Worm (Caenorhabditis elegans) whole organism, early embryonic: Measurements from ENCODE around the gene Y39G8B.10.

Experiments
- B0310.2 ChIP-seq: sonication (generic microtip); optimal IDR thresholded peaks from 2 replicates; lab custom pipeline; 2016; ENCODE audit warnings: mild to moderate bottlenecking, missing genetic modification characterization, missing compliant biosample characterization
- F13C5.2 ChIP-seq: sonication (generic microtip); optimal IDR thresholded peaks from 2 replicates; lab custom pipeline; 2017; ENCODE audit warnings: mild to moderate bottlenecking, missing genetic modification characterization, inconsistent platforms, missing compliant biosample characterization
- aly-1 ChIP-seq: sonication (generic microtip); optimal IDR thresholded peaks from 2 replicates; lab custom pipeline; 2016; ENCODE audit warnings: missing genetic modification characterization, missing compliant biosample characterization
- ama-1 ChIP-seq: fragments of 150-350 bp; optimal IDR thresholded peaks from 2 replicates; lab custom pipeline; 2014
- ceh-13 ChIP-seq: fragments of 200-800 bp; sonication (Bioruptor generic); optimal IDR thresholded peaks from 2 replicates; lab custom pipeline; 2018; ENCODE audit warnings: mild to moderate bottlenecking, missing genetic modification characterization, missing compliant biosample characterization
- ceh-36 ChIP-seq: sonication (generic microtip); optimal IDR thresholded peaks from 2 replicates; lab custom pipeline; 2016; ENCODE audit warnings: missing genetic modification characterization, inconsistent platforms, missing compliant biosample characterization
- ets-7 ChIP-seq: sonication (generic microtip); optimal IDR thresholded peaks from 2 replicates; lab custom pipeline; 2016; ENCODE audit warnings: missing genotype, missing genetic modification characterization, missing compliant biosample characterization
- flt-1 ChIP-seq: fragments of 200-800 bp; sonication (Bioruptor generic); IDR thresholded peaks from 2 replicates; pipeline ENCODE4 v1.3.6; 2022; ENCODE audit warnings: missing genetic modification characterization, missing compliant biosample characterization
- hmbx-1 ChIP-seq: sonication (generic microtip); optimal IDR thresholded peaks from 2 replicates; lab custom pipeline; 2016; ENCODE audit warnings: mild to moderate bottlenecking, missing genetic modification characterization, missing compliant biosample characterization
- hmg-4 ChIP-seq: fragments of 200-800 bp; sonication (Bioruptor generic); optimal IDR thresholded peaks from 2 replicates; lab custom pipeline; 2018; ENCODE audit warnings: mild to moderate bottlenecking, missing genetic modification characterization, missing compliant biosample characterization
- hnd-1 ChIP-seq: sonication (generic microtip); optimal IDR thresholded peaks from 2 replicates; lab custom pipeline; 2016; ENCODE audit warnings: missing genetic modification characterization, missing compliant biosample characterization
- pes-1 ChIP-seq: fragments of 200-800 bp; sonication (Bioruptor generic); IDR thresholded peaks from 2 replicates; pipeline ENCODE4 v1.3.6; 2022; ENCODE audit warnings: missing genetic modification reagents, missing genetic modification characterization, missing compliant biosample characterization
- scrt-1 ChIP-seq: fragments of 200-800 bp; sonication (Bioruptor generic); IDR thresholded peaks from 2 replicates; pipeline ENCODE4 v1.3.6; 2022; ENCODE audit warnings: missing genetic modification characterization, missing compliant biosample characterization
- sea-1 ChIP-seq: fragments of 200-800 bp; sonication (Bioruptor generic); conservative IDR thresholded peaks from 2 replicates; pipeline ENCODE4 v1.3.6; 2022; ENCODE audit warnings: missing genetic modification characterization, missing compliant biosample characterization
- tbx-11 ChIP-seq: fragments of 200-800 bp; sonication (Bioruptor generic); IDR thresholded peaks from 2 replicates; pipeline ENCODE4 v1.3.6; 2022; ENCODE audit warnings: missing genetic modification characterization, missing compliant biosample characterization
- tbx-37 ChIP-seq: fragments of 200-800 bp; sonication (Bioruptor generic); conservative IDR thresholded peaks from 2 replicates; pipeline ENCODE4 v1.3.6; 2022; ENCODE audit warnings: missing genetic modification reagents, missing genetic modification characterization, missing compliant biosample characterization
- tra-4 ChIP-seq: sonication (generic microtip); optimal IDR thresholded peaks from 2 replicates; lab custom pipeline; 2017; ENCODE audit warnings: missing genetic modification characterization, missing compliant biosample characterization

Gene Y39G8B.10

DNA sequence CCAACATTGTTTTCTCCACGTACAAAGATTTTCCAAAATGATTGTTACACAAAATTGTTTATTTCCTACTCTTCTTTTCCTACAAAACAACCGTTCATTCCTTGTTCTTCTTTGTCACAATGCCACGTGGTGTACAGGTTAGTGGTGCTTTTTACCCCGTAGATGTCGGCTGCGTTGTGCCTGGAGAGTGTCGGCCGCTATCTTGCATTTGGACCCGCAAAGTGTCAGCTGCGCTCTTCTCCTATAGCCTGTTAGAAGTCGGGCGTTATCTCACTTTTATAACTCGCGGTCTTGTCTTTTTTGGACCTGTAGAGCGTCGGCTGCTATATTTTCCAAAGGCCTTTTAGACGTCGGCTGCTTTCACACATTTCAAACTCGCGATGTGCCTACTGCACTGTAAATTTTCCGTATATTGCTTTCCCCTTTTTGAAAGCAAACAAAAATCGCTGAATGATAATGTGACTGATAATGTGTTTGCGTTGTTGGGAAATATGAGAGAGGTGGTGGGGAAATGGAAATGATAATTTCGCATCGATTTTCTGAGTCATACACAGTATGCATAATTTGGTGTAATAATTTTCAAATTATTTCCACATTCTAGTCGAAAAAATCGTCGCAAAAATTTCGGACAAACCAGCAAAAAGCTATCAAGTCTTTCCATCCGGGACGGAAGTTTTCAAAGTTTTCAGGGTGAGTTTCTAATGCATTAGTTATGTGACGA lies 27.9 kb upstream of the Y39G8B.10 start, which contains the start of gene F01D5.8:
F01D5.8 (plus strand) TSS at position 51 of the 721 bp plus-strand sequence.
- no peak for TF ChIP-seq ceh-36 (tag; lab: Kevin White, UChicago)
- no peak for TF ChIP-seq ets-7 (tag; lab: Kevin White, UChicago)
- TF ChIP-seq F13C5.2, result no peak
- no peak for TF ChIP-seq sea-1 (GFP tag; lab: Robert Waterston, UW)
- TF ChIP-seq pes-1 (GFP tag; lab: Robert Waterston, UW), result no peak
- TF ChIP-seq hmbx-1, result no peak
- no peak for TF ChIP-seq flt-1 (GFP tag; lab: Robert Waterston, UW)
- TF ChIP-seq tbx-37 (GFP tag; lab: Robert Waterston, UW), result no peak
- no peak for TF ChIP-seq ceh-13 (GFP tag; lab: Kevin White, UChicago)
- no peak for TF ChIP-seq hnd-1 (tag; lab: Kevin White, UChicago)
- TF ChIP-seq scrt-1 (GFP tag; lab: Robert Waterston, UW), result no peak
- TF ChIP-seq B0310.2, result no peak
- TF ChIP-seq tra-4 (tag; lab: Kevin White, UChicago), result no peak
- no peak for TF ChIP-seq hmg-4
- TF ChIP-seq ama-1 (lab: Kevin White, UChicago), result no peak
- no peak for TF ChIP-seq aly-1
- no peak for TF ChIP-seq tbx-11 (GFP tag; lab: Robert Waterston, UW)

DNA sequence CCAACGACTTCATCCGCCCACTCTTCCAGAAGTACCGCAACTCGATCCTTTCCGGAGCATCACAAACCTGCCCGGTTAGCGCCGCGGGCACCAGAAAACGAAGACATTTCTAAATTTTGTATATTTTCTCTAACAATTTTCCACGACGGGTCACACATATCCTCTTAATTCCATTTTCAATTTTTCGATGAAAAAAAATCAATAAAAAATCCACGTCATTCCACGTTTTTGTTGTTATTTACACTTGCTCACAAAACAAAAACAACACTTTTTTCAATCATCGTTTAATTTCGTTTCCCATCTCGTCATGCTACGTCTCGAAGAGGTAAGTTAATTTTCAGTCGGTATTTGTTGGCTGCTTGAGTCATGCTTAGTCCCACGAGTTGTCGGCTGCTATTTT lies 25.4 kb upstream of the Y39G8B.10 start, which contains the start of gene F01D5.7:
F01D5.7 (plus strand) TSS at position 301 of the 400 bp plus-strand sequence.
- TF ChIP-seq flt-1 (GFP tag; lab: Robert Waterston, UW) (no peak), sea-1 (GFP tag; lab: Robert Waterston, UW) (no peak), hmg-4 (no peak), ceh-36 (tag; lab: Kevin White, UChicago) (no peak), ets-7 (tag; lab: Kevin White, UChicago) (no peak), ceh-13 (GFP tag; lab: Kevin White, UChicago) (no peak), tbx-11 (GFP tag; lab: Robert Waterston, UW) (no peak), tra-4 (tag; lab: Kevin White, UChicago) (no peak), hmbx-1 (no peak), scrt-1 (GFP tag; lab: Robert Waterston, UW) (no peak), hnd-1 (tag; lab: Kevin White, UChicago) (no peak), pes-1 (GFP tag; lab: Robert Waterston, UW) (no peak), ama-1 (lab: Kevin White, UChicago) (no peak), B0310.2 (no peak), tbx-37 (GFP tag; lab: Robert Waterston, UW) (no peak), F13C5.2 (no peak)

DNA sequence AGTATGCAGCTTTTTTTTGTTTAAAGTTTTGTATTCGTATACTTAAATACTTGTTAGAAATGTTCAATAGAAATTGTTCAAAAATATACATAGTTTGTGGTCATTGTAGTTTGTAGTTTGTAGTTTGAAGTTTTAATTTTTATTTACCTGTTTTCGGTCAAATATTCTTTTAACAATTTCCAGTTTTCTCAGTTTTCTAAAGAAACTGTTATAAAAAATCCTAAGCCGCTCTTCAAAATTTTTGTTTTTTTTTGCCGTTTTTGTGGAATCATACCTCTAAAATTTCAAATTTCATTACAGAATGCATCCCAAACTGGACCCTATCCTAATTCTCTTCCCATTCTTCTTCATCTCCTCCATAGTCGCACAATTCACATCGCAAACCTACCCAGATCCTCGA lies 23.3 kb upstream of the Y39G8B.10 start, which contains the start of gene F01D5.6:
F01D5.6 (plus strand) TSS at position 301 of the 400 bp plus-strand sequence.
- no peak for TF ChIP-seq hmg-4

DNA sequence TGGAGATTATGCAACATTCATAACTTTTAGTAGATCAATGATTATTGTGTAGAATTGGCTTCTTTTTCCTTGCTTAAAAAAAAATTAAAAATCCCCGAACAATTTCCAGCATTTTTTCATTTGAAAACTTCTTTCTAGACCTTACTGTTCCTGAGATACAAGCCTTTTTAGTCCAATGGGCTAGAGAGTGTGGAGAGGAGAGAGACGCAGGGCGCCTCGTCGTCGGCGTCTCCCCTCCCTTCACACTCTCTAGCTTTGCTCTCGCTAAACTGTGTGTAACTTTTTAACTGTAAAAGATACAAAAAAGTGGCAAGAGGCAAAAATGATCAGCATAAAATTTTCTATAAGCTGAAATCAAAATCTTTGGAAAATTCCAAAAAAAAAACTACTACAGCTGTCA lies 22.3 kb upstream of the Y39G8B.10 start:
- TF ChIP-seq tbx-37 (GFP tag; lab: Robert Waterston, UW), result no peak
- no peak for TF ChIP-seq sea-1 (GFP tag; lab: Robert Waterston, UW)
- no peak for TF ChIP-seq scrt-1 (GFP tag; lab: Robert Waterston, UW)
- TF ChIP-seq flt-1 (GFP tag; lab: Robert Waterston, UW), result no peak
- TF ChIP-seq hnd-1 (tag; lab: Kevin White, UChicago), result no peak
- no peak for TF ChIP-seq hmbx-1
- no peak for TF ChIP-seq ceh-36 (tag; lab: Kevin White, UChicago)

DNA sequence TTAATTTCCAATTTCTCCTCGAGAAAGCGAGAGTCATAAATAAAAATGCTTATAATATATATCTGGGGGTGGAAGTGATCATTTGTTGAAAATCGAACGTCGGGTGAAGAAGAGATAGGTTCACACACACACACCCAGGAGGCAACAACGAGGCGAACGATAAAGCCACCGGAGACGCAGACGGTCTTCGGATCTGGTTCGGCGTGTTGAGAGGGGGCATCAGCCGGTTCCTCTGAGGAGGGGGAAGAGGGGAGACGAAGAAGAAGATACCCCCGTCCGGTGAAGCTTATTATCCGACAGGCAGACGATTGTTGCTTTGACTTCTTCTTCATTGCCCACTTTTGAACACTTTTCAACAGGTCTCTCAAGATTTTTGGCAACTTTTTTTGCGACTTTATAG lies 21.9 kb upstream of the Y39G8B.10 start:
- TF ChIP-seq hmbx-1 (no peak), hnd-1 (tag; lab: Kevin White, UChicago) (no peak), flt-1 (GFP tag; lab: Robert Waterston, UW) (no peak), B0310.2 (no peak), hmg-4 (no peak), tbx-11 (GFP tag; lab: Robert Waterston, UW) (no peak), tbx-37 (GFP tag; lab: Robert Waterston, UW) (no peak)

DNA sequence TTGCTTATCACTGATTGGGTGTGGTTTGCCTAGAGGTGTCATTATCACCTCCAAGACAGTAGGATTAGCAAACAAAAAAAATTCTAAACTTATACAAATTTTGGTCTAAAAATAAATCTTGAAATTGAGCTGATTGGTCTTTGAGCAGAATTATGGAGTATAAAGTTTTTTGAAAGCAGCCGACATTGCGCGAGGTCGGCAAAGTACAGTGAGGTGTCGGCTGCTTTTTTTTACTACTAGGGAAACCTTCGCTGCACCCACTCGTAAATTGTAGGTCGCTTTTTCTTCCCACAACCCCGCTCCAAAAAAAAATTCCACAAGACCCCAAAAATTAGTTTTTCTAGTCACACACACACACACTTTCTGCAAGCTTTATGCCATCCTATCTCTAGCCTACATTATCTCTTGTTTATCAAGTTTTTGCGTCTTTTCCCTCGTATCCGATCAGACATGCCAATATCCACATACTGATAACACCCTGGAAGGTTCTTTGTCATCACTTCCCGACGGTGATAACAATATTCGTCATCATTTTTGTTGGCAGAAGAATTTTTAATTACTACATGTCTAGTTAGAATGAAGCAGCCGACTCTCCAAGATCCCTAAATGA lies 21.0 kb upstream of the Y39G8B.10 start:
- TF ChIP-seq ceh-36 (tag; lab: Kevin White, UChicago), result no peak
- no peak for TF ChIP-seq hmbx-1
- no peak for TF ChIP-seq pes-1 (GFP tag; lab: Robert Waterston, UW)
- no peak for TF ChIP-seq ets-7 (tag; lab: Kevin White, UChicago)
- no peak for TF ChIP-seq tbx-37 (GFP tag; lab: Robert Waterston, UW)
- TF ChIP-seq scrt-1 (GFP tag; lab: Robert Waterston, UW), result no peak
- TF ChIP-seq sea-1 (GFP tag; lab: Robert Waterston, UW), result no peak
- no peak for TF ChIP-seq B0310.2
- TF ChIP-seq tbx-11 (GFP tag; lab: Robert Waterston, UW), result no peak
- TF ChIP-seq flt-1 (GFP tag; lab: Robert Waterston, UW), result no peak
- no peak for TF ChIP-seq ceh-13 (GFP tag; lab: Kevin White, UChicago)
- no peak for TF ChIP-seq aly-1

DNA sequence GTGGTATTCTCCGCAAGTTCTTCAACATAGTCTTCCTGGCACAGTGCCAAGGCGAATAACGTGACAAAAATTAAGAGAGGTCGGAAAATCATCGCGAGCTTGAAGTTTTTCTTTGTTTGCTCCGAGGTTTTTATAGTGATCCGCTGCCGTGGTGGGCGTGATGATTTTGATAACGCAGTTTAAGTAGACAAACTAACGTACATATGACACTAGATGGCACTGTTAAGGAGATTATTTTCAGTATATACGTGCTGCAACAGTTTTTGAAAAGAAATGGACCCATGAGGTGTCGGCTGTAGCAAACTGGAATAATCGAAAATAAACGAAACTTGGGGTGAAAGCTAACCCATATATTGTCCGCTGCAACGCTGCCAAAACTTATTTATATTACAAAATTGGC lies 19.3 kb upstream of the Y39G8B.10 start, which contains the start of gene F01D5.5:
F01D5.5 (minus strand) TSS at position 101 of the 400 bp plus-strand sequence.
- TF ChIP-seq B0310.2 (no peak), ceh-13 (GFP tag; lab: Kevin White, UChicago) (no peak), sea-1 (GFP tag; lab: Robert Waterston, UW) (no peak), hmbx-1 (no peak), tra-4 (tag; lab: Kevin White, UChicago) (no peak), aly-1 (no peak), ama-1 (lab: Kevin White, UChicago) (no peak)
